Fruit fly (Drosophila melanogaster) whole organism, adult: ENCODE measurements around the gene Set2.

Source experiments
- CG11617 ChIP-seq: fragments of 200-800 bp; sonication (Bioruptor generic); optimal IDR thresholded peaks from 2 replicates; lab custom pipeline; 2017; ENCODE audit warnings: mild to moderate bottlenecking, missing biosample characterization, missing genetic modification reagents, missing genetic modification characterization
- CG12768 ChIP-seq: fragments of 200-800 bp; sonication (Bioruptor generic); optimal IDR thresholded peaks from 2 replicates; lab custom pipeline; 2017; ENCODE audit warnings: missing biosample characterization, missing genetic modification characterization, mild to moderate bottlenecking, moderate library complexity, missing genetic modification reagents
- CG1620 ChIP-seq: fragments of 200-800 bp; sonication (Bioruptor generic); optimal IDR thresholded peaks from 2 replicates; lab custom pipeline; 2016; ENCODE audit warnings: missing biosample characterization, missing genetic modification characterization
- CG5204 ChIP-seq: fragments of 200-800 bp; sonication (Bioruptor generic); optimal IDR thresholded peaks from 2 replicates; lab custom pipeline; 2016; ENCODE audit warnings: missing biosample characterization, missing genetic modification characterization
- Clk ChIP-seq: fragments of 200-800 bp; sonication (Bioruptor generic); optimal IDR thresholded peaks from 2 replicates; lab custom pipeline; 2017; ENCODE audit warnings: missing biosample characterization, missing genetic modification characterization
- Crg-1 ChIP-seq: fragments of 200-800 bp; sonication (Bioruptor generic); optimal IDR thresholded peaks from 2 replicates; lab custom pipeline; 2016; ENCODE audit warnings: missing biosample characterization, missing genetic modification characterization
- Hr96 ChIP-seq: fragments of 200-800 bp; sonication (Bioruptor generic); optimal IDR thresholded peaks from 2 replicates; lab custom pipeline; 2016; ENCODE audit warnings: missing biosample characterization, missing genetic modification characterization
- Mnt ChIP-seq: fragments of 200-800 bp; sonication (Bioruptor generic); optimal IDR thresholded peaks from 2 replicates; lab custom pipeline; 2016; ENCODE audit warnings: missing biosample characterization, mild to moderate bottlenecking, missing genetic modification characterization
- bab1 ChIP-seq: fragments of 200-800 bp; sonication (Bioruptor generic); optimal IDR thresholded peaks from 3 replicates; lab custom pipeline; 2019; ENCODE audit warnings: missing biosample characterization, mild to moderate bottlenecking, missing genetic modification characterization, moderate library complexity
- ovo ChIP-seq: fragments of 200-800 bp; sonication (Bioruptor generic); optimal IDR thresholded peaks from 2 replicates; lab custom pipeline; 2016; ENCODE audit warnings: missing biosample characterization, missing genetic modification characterization
- tj ChIP-seq: fragments of 200-800 bp; sonication (Bioruptor generic); optimal IDR thresholded peaks from 3 replicates; lab custom pipeline; 2017; ENCODE audit warnings: missing biosample characterization, mild to moderate bottlenecking, missing genetic modification characterization, moderate library complexity
- toe ChIP-seq: fragments of 200-800 bp; sonication (Bioruptor generic); optimal IDR thresholded peaks from 2 replicates; lab custom pipeline; 2016; ENCODE audit warnings: missing biosample characterization, missing genetic modification characterization

DNA sequence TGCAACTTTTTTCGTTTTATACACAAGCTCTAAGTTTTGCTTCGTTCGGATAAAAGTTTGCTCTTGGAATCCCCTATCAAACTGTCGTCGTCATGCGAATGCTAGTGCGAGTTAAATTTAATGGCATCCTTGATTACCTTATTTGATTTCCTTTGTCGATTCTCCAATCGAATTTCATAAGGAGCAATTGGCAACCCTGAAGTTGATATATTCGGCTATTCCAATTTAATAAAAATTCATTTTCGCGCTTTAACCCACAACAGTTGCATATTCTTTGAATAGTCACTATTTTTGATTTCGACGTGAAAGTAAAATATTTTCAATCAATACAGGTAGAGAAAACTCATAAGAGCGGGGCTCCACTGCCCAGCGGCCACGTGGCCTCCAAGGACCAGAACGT is 10.3 kb upstream of the Set2 start, which contains the start of gene CG12725:
- TF ChIP-seq CG5204 (no peak), CG11617 (GFP tag; lab: Kevin White, UChicago) (no peak), bab1 (no peak), tj (GFP tag; lab: Kevin White, UChicago) (no peak), ovo (no peak), CG1620 (no peak), CG12768 (GFP tag; lab: Kevin White, UChicago) (no peak), Mnt (GFP tag; lab: Kevin White, UChicago) (no peak), Hr96 (GFP tag; lab: Kevin White, UChicago) (no peak), Clk (GFP tag; lab: Kevin White, UChicago) (no peak), toe (no peak), Crg-1 (no peak)
